Worm (Caenorhabditis elegans) whole organism, mixed stage, embryonic: ENCODE data around the gene cln-3.3.

Source experiments
- M03D4.4 ChIP-seq: sonication (generic microtip); optimal IDR thresholded peaks from 2 replicates; lab custom pipeline; 2017; ENCODE audit warnings: mild to moderate bottlenecking, missing genetic modification characterization, missing compliant biosample characterization
- bed-3 ChIP-seq: fragments of 200-800 bp; sonication (Bioruptor generic); optimal IDR thresholded peaks from 3 replicates; lab custom pipeline; 2018; ENCODE audit warnings: mild to moderate bottlenecking, missing genetic modification characterization, moderate library complexity, missing compliant biosample characterization
- blmp-1 ChIP-seq: fragments of 150-350 bp; optimal IDR thresholded peaks from 2 replicates; lab custom pipeline; 2014; ENCODE audit warnings: missing biosample characterization, missing genetic modification characterization
- ceh-39 ChIP-seq: fragments of 150-350 bp; optimal IDR thresholded peaks from 2 replicates; lab custom pipeline; 2014; ENCODE audit warnings: missing biosample characterization, missing genetic modification characterization
- ceh-43 ChIP-seq: fragments of 200-800 bp; sonication (Bioruptor generic); optimal IDR thresholded peaks from 2 replicates; lab custom pipeline; 2018; ENCODE audit warnings: mild to moderate bottlenecking, missing genetic modification characterization, moderate library complexity, missing compliant biosample characterization
- ceh-83 ChIP-seq: fragments of 200-800 bp; sonication (Bioruptor generic); optimal IDR thresholded peaks from 2 replicates; lab custom pipeline; 2018; ENCODE audit warnings: mild to moderate bottlenecking, missing genetic modification characterization, missing compliant biosample characterization
- ces-1 ChIP-seq: fragments of 150-350 bp; optimal IDR thresholded peaks from 2 replicates; lab custom pipeline; 2014; ENCODE audit warnings: missing biosample characterization, missing genetic modification reagents, missing genetic modification characterization
- drap-1 ChIP-seq: fragments of 200-800 bp; sonication (Bioruptor generic); optimal IDR thresholded peaks from 3 replicates; lab custom pipeline; 2018; ENCODE audit warnings: mild to moderate bottlenecking, missing genetic modification characterization, missing compliant biosample characterization
- elt-1 ChIP-seq: sonication (generic microtip); optimal IDR thresholded peaks from 2 replicates; lab custom pipeline; 2017; ENCODE audit warnings: missing genetic modification characterization, mild to moderate bottlenecking, missing compliant biosample characterization, antibody characterized with exemption, moderate library complexity, borderline replicate concordance; ENCODE audit not compliant: insufficient read depth
- hlh-1 ChIP-seq: fragments of 150-350 bp; optimal IDR thresholded peaks from 2 replicates; lab custom pipeline; 2014; ENCODE audit warnings: missing biosample characterization, missing genetic modification reagents, missing genetic modification characterization
- lin-13 ChIP-seq: fragments of 150-350 bp; optimal IDR thresholded peaks from 2 replicates; lab custom pipeline; 2014; ENCODE audit warnings: missing biosample characterization, missing genetic modification characterization
- lin-32 ChIP-seq: fragments of 200-800 bp; sonication (Bioruptor generic); optimal IDR thresholded peaks from 2 replicates; lab custom pipeline; 2018; ENCODE audit warnings: mild to moderate bottlenecking, missing genetic modification characterization, missing compliant biosample characterization
- lsy-2 ChIP-seq: fragments of 150-350 bp; optimal IDR thresholded peaks from 2 replicates; lab custom pipeline; 2014; ENCODE audit warnings: missing biosample characterization, missing genetic modification characterization
- mls-2 ChIP-seq: sonication (generic microtip); optimal IDR thresholded peaks from 2 replicates; lab custom pipeline; 2016; ENCODE audit warnings: mild to moderate bottlenecking, missing genetic modification characterization, moderate library complexity, missing compliant biosample characterization
- nhr-12 ChIP-seq: fragments of 150-350 bp; optimal IDR thresholded peaks from 2 replicates; lab custom pipeline; 2014; ENCODE audit warnings: missing biosample characterization, missing genetic modification characterization
- nhr-2 ChIP-seq: fragments of 150-350 bp; optimal IDR thresholded peaks from 2 replicates; lab custom pipeline; 2014; ENCODE audit warnings: missing biosample characterization, missing genetic modification characterization
- nhr-237 ChIP-seq: fragments of 150-350 bp; optimal IDR thresholded peaks from 2 replicates; lab custom pipeline; 2014; ENCODE audit warnings: missing biosample characterization, missing genetic modification characterization
- nhr-28 ChIP-seq: fragments of 150-350 bp; optimal IDR thresholded peaks from 2 replicates; lab custom pipeline; 2014; ENCODE audit warnings: missing biosample characterization, missing genetic modification characterization
- nhr-76 ChIP-seq: sonication (generic microtip); optimal IDR thresholded peaks from 2 replicates; lab custom pipeline; 2017; ENCODE audit warnings: missing biosample characterization, missing genetic modification characterization
- pha-4 ChIP-seq: fragments of 150-350 bp; optimal IDR thresholded peaks from 2 replicates; lab custom pipeline; 2018; ENCODE audit warnings: missing biosample characterization, missing genetic modification reagents, missing genetic modification characterization
- sem-2 ChIP-seq: fragments of 200-800 bp; sonication (Bioruptor generic); optimal IDR thresholded peaks from 2 replicates; lab custom pipeline; 2018; ENCODE audit warnings: mild to moderate bottlenecking, missing genetic modification characterization, missing compliant biosample characterization
- snpc-4 ChIP-seq: fragments of 150-350 bp; optimal IDR thresholded peaks from 2 replicates; lab custom pipeline; 2014; ENCODE audit warnings: missing biosample characterization, missing genetic modification characterization
- sptf-1 ChIP-seq: sonication (generic microtip); optimal IDR thresholded peaks from 2 replicates; lab custom pipeline; 2017; ENCODE audit warnings: mild to moderate bottlenecking, missing genetic modification characterization, moderate library complexity, missing compliant biosample characterization
- tbx-8 ChIP-seq: fragments of 200-800 bp; sonication (Bioruptor generic); optimal IDR thresholded peaks from 2 replicates; lab custom pipeline; 2018; ENCODE audit warnings: mild to moderate bottlenecking, missing genetic modification characterization, moderate library complexity, missing compliant biosample characterization
- unc-120 ChIP-seq: sonication (generic microtip); optimal IDR thresholded peaks from 2 replicates; lab custom pipeline; 2017; ENCODE audit warnings: missing genetic modification characterization, missing compliant biosample characterization; ENCODE audit not compliant: poor library complexity, severe bottlenecking
- unc-39 ChIP-seq: fragments of 150-350 bp; optimal IDR thresholded peaks from 2 replicates; lab custom pipeline; 2014; ENCODE audit warnings: missing biosample characterization, missing genetic modification characterization
- unc-62 ChIP-seq: fragments of 150-350 bp; optimal IDR thresholded peaks from 2 replicates; lab custom pipeline; 2014; ENCODE audit warnings: missing biosample characterization, missing genetic modification reagents, missing genetic modification characterization
- zip-8 ChIP-seq: fragments of 150-350 bp; optimal IDR thresholded peaks from 2 replicates; lab custom pipeline; 2014; ENCODE audit warnings: missing biosample characterization, missing genetic modification characterization
- ztf-11 ChIP-seq: fragments of 150-350 bp; optimal IDR thresholded peaks from 2 replicates; lab custom pipeline; 2014; ENCODE audit warnings: missing biosample characterization, missing genetic modification characterization

The cln-3.3 gene

DNA sequence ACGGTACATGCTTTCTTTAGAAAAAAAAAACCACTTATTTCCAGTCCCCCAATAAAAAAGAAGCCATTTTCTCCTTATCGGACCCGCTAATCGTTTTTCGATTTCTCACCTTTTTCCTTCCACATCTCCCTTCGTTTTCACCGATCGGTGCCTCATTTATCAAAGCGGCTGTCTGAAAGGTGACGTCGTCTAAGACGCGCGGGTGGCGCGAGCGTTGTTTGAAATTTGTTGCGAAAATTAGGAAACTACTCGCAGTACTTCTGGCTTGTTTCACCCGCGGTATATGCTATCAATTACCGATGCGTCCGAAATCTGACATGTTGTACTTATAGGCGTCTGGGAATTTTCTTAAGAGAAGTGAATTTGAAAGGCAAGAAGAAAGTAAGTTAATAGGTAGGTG is 30.7 kb upstream of the cln-3.3 start:
- TF ChIP-seq lin-13: no peak
- no peak for TF ChIP-seq ceh-83
- TF ChIP-seq unc-120 (tag; lab: Kevin White, UChicago): no peak
- TF ChIP-seq lin-32 (GFP tag; lab: Kevin White, UChicago): no peak
- TF ChIP-seq ces-1 (GFP tag; lab: Kevin White, UChicago): no peak
- no peak for TF ChIP-seq pha-4 (tag; lab: Kevin White, UChicago)
- TF ChIP-seq nhr-237 (tag; lab: Kevin White, UChicago): no peak
- TF ChIP-seq nhr-76 (tag; lab: Kevin White, UChicago): no peak
- TF ChIP-seq mls-2 (tag; lab: Kevin White, UChicago): no peak
- no peak for TF ChIP-seq nhr-28 (tag; lab: Kevin White, UChicago)
- TF ChIP-seq M03D4.4 (tag; lab: Kevin White, UChicago): no peak
- TF ChIP-seq zip-8: no peak
- no peak for TF ChIP-seq nhr-12 (tag; lab: Kevin White, UChicago)
- TF ChIP-seq bed-3 (GFP tag; lab: Kevin White, UChicago): no peak
- TF ChIP-seq unc-62 (GFP tag; lab: Kevin White, UChicago): no peak
- no peak for TF ChIP-seq unc-39
- TF ChIP-seq elt-1 (tag; lab: Kevin White, UChicago): no peak
- no peak for TF ChIP-seq nhr-2 (tag; lab: Kevin White, UChicago)
- TF ChIP-seq ztf-11 (tag; lab: Kevin White, UChicago): no peak

DNA sequence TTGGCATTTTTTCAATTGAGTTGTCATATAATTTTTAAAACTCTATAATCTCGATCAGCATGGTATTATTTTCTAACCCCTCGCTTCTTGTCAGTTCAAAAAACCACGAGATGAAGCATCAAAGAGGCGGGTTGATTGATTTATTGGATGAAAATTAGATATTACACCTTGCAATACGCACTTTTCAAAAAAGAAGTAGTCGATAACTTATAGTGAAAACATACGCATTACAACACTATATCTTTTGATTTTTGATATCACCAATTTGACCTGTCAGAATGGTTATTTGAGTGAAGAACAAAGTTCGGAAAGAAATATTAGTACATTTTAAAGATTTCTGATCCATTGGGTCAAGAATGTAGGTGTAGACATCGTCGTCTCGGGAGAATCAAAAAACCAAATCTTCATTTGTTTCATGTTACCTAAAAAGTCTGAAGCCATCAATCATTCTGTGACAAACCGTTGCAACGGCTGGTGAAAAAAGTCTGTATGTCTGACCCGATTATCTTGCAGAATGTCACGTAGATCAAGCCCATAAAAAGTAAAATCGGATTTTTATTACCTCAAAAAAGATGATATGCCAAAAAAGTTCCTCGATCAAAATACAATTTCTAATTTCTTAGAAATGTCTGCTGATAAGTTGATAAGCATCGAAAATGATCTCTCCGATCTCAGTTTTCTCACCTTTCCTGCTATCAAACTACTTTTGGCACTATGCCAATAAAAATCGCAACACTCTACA is 29.6 kb upstream of the cln-3.3 start:
- TF ChIP-seq unc-62 (GFP tag; lab: Kevin White, UChicago) (peak; percentile 41), ztf-11 (tag; lab: Kevin White, UChicago) (no peak)

DNA sequence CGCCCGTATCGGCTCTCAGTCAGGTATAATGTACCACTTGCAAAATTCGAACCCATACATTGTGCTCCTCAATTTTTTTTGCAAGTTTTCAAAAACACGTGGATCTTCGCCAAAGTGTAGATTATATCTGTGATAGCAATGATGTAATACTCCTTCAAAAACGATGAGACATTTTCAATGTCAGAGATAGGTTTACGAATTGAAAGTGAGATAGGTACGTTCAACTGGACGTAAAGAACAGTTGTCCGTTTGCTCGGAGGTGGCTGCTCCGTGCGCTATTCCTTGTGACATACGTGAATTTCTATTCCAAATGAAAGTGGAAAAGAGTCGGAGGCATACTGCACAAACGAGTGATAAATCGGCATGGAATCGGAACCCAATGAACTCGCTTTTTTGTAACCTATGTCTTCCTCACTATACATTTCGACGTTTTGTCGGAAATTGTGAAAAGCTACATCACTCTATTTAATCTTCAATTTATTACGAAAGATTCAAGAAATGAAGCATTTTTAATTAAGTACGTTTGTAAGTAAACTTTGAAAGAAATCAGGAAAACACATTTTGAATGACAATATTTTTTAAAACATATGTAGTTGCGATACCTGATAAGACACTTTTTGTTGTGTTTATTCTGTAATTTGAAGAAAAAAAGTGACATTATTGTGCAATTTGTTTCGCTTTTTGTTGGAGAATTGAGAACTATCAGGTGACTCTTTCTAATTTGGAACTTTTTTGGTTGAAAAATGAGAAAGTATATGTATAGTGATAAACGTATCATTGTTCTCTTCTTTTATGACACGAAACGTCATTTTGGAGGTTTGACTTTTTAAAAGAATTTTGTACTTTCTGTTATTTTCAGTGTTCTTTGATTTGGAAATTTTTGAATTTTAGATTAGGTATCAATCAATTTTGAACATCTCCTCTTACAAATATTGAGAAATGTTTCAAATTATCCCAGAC is 28.1 kb upstream of the cln-3.3 start:
- TF ChIP-seq unc-120 (tag; lab: Kevin White, UChicago): peak; percentile 15
- TF ChIP-seq ceh-39 (tag; lab: Kevin White, UChicago): no peak
- TF ChIP-seq hlh-1 (tag; lab: Kevin White, UChicago): peak; percentile 85
- TF ChIP-seq elt-1 (tag; lab: Kevin White, UChicago): no peak
- TF ChIP-seq unc-62 (GFP tag; lab: Kevin White, UChicago): peak; percentile 62

DNA sequence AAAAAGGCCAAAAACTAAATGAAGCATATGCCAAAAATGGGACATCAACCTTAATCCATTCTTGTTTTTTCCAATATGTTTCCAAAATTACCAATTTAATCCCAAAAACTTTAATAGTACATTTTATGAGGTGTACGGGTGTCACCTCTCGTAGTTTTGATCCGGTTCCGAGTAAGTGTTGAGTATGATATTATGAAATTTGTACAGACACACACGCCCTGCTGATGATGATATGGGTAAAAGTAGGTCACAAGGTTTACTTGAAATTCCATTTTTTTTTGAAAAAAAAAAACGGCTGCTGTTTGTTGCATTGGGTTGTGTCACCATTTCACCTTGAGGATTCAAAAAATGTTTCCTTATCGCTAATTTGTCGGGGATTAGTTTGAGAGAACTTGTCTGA is 24.9 kb upstream of the cln-3.3 start:
- TF ChIP-seq bed-3 (GFP tag; lab: Kevin White, UChicago) (no peak), ceh-83 (no peak), hlh-1 (tag; lab: Kevin White, UChicago) (no peak), unc-120 (tag; lab: Kevin White, UChicago) (no peak), zip-8 (no peak), nhr-28 (tag; lab: Kevin White, UChicago) (no peak), sem-2 (GFP tag; lab: Kevin White, UChicago) (no peak), lin-13 (no peak), blmp-1 (tag; lab: Kevin White, UChicago) (no peak), sptf-1 (tag; lab: Kevin White, UChicago) (no peak), pha-4 (tag; lab: Kevin White, UChicago) (no peak), nhr-76 (tag; lab: Kevin White, UChicago) (no peak), drap-1 (GFP tag; lab: Kevin White, UChicago) (no peak)

DNA sequence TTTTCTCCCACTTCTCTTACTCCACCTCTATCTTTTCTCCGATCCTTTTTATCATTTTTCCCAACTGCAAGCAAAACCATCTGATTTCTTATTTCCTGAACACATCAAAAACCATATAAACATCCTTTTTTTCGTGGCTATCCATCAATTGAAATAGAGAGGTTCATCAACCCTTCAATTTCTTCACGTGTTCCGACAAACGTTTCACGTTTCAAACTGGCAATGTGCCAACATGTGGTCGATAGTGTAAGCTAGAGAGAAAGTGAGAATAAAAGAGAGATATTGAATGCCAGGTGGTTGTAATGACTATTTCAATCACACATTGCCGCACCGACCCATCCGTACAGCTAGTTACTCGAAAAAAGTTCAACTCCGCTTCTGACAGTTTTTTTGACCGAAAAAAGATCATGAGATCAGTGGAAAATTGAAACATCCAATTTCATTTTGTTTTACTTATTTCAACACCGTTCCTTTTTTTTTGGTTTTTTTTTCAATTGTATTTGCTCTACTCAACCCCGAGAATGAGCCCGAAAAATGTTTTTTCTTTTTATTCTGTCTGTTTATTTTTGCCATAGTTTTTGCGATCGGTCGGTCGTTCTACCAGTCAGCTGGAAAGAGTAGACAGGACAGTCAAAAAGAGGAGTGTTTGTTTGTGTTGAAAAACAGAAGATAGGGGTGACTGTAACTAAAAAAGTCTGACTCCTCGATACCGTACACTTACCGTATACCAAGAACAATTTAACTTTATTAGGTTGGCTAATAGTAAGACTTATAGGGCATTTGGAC is 24.1 kb upstream of the cln-3.3 start:
- TF ChIP-seq unc-120 (tag; lab: Kevin White, UChicago): peak; percentile 55
- TF ChIP-seq lin-32 (GFP tag; lab: Kevin White, UChicago): no peak
- TF ChIP-seq ztf-11 (tag; lab: Kevin White, UChicago): no peak
- TF ChIP-seq drap-1 (GFP tag; lab: Kevin White, UChicago): no peak
- no peak for TF ChIP-seq mls-2 (tag; lab: Kevin White, UChicago)
- TF ChIP-seq unc-39: no peak
- peak; percentile 96 for TF ChIP-seq hlh-1 (tag; lab: Kevin White, UChicago)
- no peak for TF ChIP-seq ceh-43 (GFP tag; lab: Kevin White, UChicago)
- TF ChIP-seq snpc-4 (tag; lab: Kevin White, UChicago): no peak
- TF ChIP-seq tbx-8: no peak
- peak; percentile 70 for TF ChIP-seq unc-62 (GFP tag; lab: Kevin White, UChicago)
- TF ChIP-seq lsy-2 (tag; lab: Kevin White, UChicago): no peak
- no peak for TF ChIP-seq blmp-1 (tag; lab: Kevin White, UChicago)
- TF ChIP-seq ceh-39 (tag; lab: Kevin White, UChicago): no peak
